Fruit fly (Drosophila melanogaster) whole organism, embryonic: ENCODE data around the gene Sptr.

Experiments
- Adf1 ChIP-seq: fragments of 200-800 bp; sonication (Bioruptor generic); IDR thresholded peaks from 2 replicates; pipeline ENCODE4 v1.3.6; 2022; ENCODE audit warnings: missing biosample characterization, missing genetic modification characterization
- BtbVII ChIP-seq: fragments of 200-800 bp; sonication (Bioruptor generic); optimal IDR thresholded peaks from 3 replicates; lab custom pipeline; 2017; ENCODE audit warnings: missing biosample characterization, mild to moderate bottlenecking, missing genetic modification characterization
- C15 ChIP-seq: fragments of 200-800 bp; sonication (Bioruptor generic); IDR thresholded peaks from 3 replicates; pipeline ENCODE4 v1.3.6; 2022; ENCODE audit warnings: missing biosample characterization, missing genetic modification characterization
- CG10543 ChIP-seq: fragments of 200-800 bp; sonication (Bioruptor generic); optimal IDR thresholded peaks from 3 replicates; lab custom pipeline; 2017; ENCODE audit warnings: missing biosample characterization, mild to moderate bottlenecking, missing genetic modification characterization, moderate library complexity
- CG11398 ChIP-seq: fragments of 200-800 bp; sonication (Bioruptor generic); optimal IDR thresholded peaks from 2 replicates; lab custom pipeline; 2016; ENCODE audit warnings: missing biosample characterization, missing genetic modification characterization
- CG11456 ChIP-seq: fragments of 200-800 bp; sonication (Bioruptor generic); IDR thresholded peaks from 3 replicates; pipeline ENCODE4 v1.3.6; 2022; ENCODE audit warnings: missing biosample characterization, missing genetic modification characterization
- CG12155 ChIP-seq: fragments of 200-800 bp; sonication (Bioruptor generic); optimal IDR thresholded peaks from 3 replicates; lab custom pipeline; 2016; ENCODE audit warnings: missing biosample characterization, missing genetic modification characterization
- CG12391 ChIP-seq: fragments of 200-800 bp; sonication (Bioruptor generic); optimal IDR thresholded peaks from 3 replicates; lab custom pipeline; 2018; ENCODE audit warnings: missing biosample characterization, mild to moderate bottlenecking, missing genetic modification characterization, moderate library complexity
- CG13894 ChIP-seq: fragments of 200-800 bp; sonication (Bioruptor generic); optimal IDR thresholded peaks from 3 replicates; lab custom pipeline; 2018; ENCODE audit warnings: missing biosample characterization, mild to moderate bottlenecking, missing genetic modification characterization, moderate library complexity
- CG1647 ChIP-seq: fragments of 200-800 bp; sonication (Bioruptor generic); optimal IDR thresholded peaks from 3 replicates; lab custom pipeline; 2016; ENCODE audit warnings: missing biosample characterization, missing genetic modification characterization
- CG17328 ChIP-seq: fragments of 200-800 bp; sonication (Bioruptor generic); IDR thresholded peaks from 2 replicates; pipeline ENCODE4 v1.3.6; 2022; ENCODE audit warnings: missing biosample characterization, missing genetic modification characterization
- CG31388 ChIP-seq: fragments of 200-800 bp; sonication (Bioruptor generic); optimal IDR thresholded peaks from 2 replicates; lab custom pipeline; 2016; ENCODE audit warnings: missing biosample characterization, missing genetic modification characterization
- CG34422 ChIP-seq: fragments of 200-800 bp; sonication (Bioruptor generic); IDR thresholded peaks from 3 replicates; pipeline ENCODE4 v1.3.6; 2022; ENCODE audit warnings: missing biosample characterization, missing genetic modification characterization
- CG3847 ChIP-seq: fragments of 200-800 bp; sonication (Bioruptor generic); IDR thresholded peaks from 2 replicates; pipeline ENCODE4 v1.3.6; 2022; ENCODE audit warnings: missing biosample characterization, missing genetic modification characterization
- CG4617 ChIP-seq: fragments of 200-800 bp; sonication (Bioruptor generic); optimal IDR thresholded peaks from 3 replicates; lab custom pipeline; 2016; ENCODE audit warnings: missing biosample characterization, missing genetic modification characterization, borderline replicate concordance
- CG6254 ChIP-seq: fragments of 200-800 bp; sonication (Bioruptor generic); optimal IDR thresholded peaks from 3 replicates; lab custom pipeline; 2017; ENCODE audit warnings: mild to moderate bottlenecking, missing biosample characterization, missing genetic modification reagents, missing genetic modification characterization
- CG6689 ChIP-seq: fragments of 200-800 bp; sonication (Bioruptor generic); IDR thresholded peaks from 2 replicates; pipeline ENCODE4 v1.3.6; 2022; ENCODE audit warnings: missing biosample characterization, missing genetic modification characterization
- CG7963 ChIP-seq: fragments of 200-800 bp; sonication (Bioruptor generic); IDR thresholded peaks from 3 replicates; pipeline ENCODE4 v1.3.6; 2022; ENCODE audit warnings: missing biosample characterization, missing genetic modification characterization; ENCODE audit not compliant: partially characterized antibody
- CG8478 ChIP-seq: fragments of >200 bp; optimal IDR thresholded peaks from 2 replicates; lab custom pipeline; 2018
- Fer2 ChIP-seq: fragments of 200-800 bp; sonication (Bioruptor generic); optimal IDR thresholded peaks from 2 replicates; lab custom pipeline; 2018; ENCODE audit warnings: missing biosample characterization, mild to moderate bottlenecking, missing genetic modification characterization, moderate library complexity
- GATAe ChIP-seq: fragments of 200-800 bp; sonication (Bioruptor generic); conservative IDR thresholded peaks from 2 replicates; pipeline ENCODE4 v1.3.6; 2022; ENCODE audit warnings: missing biosample characterization, missing genetic modification characterization
- Hand ChIP-seq: fragments of 200-800 bp; sonication (Bioruptor generic); optimal IDR thresholded peaks from 2 replicates; lab custom pipeline; 2017; ENCODE audit warnings: mild to moderate bottlenecking, missing biosample characterization, missing genetic modification reagents, missing genetic modification characterization
- Hey ChIP-seq: fragments of 200-800 bp; sonication (Bioruptor generic); optimal IDR thresholded peaks from 3 replicates; lab custom pipeline; 2018; ENCODE audit warnings: missing biosample characterization, mild to moderate bottlenecking, missing genetic modification characterization
- Nf-YC ChIP-seq: fragments of 200-800 bp; optimal IDR thresholded peaks from 3 replicates; lab custom pipeline; 2019; ENCODE audit warnings: missing biosample characterization, mild to moderate bottlenecking, missing genetic modification characterization, moderate library complexity
- Six4 ChIP-seq: fragments of 200-800 bp; sonication (Bioruptor generic); optimal IDR thresholded peaks from 2 replicates; lab custom pipeline; 2016; ENCODE audit warnings: missing biosample characterization, missing genetic modification characterization
- Sox100B ChIP-seq: fragments of 200-800 bp; sonication (Bioruptor generic); optimal IDR thresholded peaks from 3 replicates; lab custom pipeline; 2018; ENCODE audit warnings: missing biosample characterization, mild to moderate bottlenecking, missing genetic modification characterization
- Sry-δ ChIP-seq: fragments of 200-800 bp; sonication (Bioruptor generic); optimal IDR thresholded peaks from 2 replicates; lab custom pipeline; 2016; ENCODE audit warnings: missing biosample characterization, missing genetic modification characterization
- Ssrp ChIP-seq: fragments of 200-800 bp; sonication (Bioruptor generic); optimal IDR thresholded peaks from 2 replicates; lab custom pipeline; 2018; ENCODE audit warnings: missing biosample characterization, mild to moderate bottlenecking, missing genetic modification characterization, moderate library complexity
- aop ChIP-seq: fragments of 200-800 bp; sonication (Bioruptor generic); IDR thresholded peaks from 2 replicates; pipeline ENCODE4 v1.3.6; 2022; ENCODE audit warnings: missing biosample characterization, missing genetic modification characterization
- ap ChIP-seq: fragments of 200-800 bp; sonication (Bioruptor generic); IDR thresholded peaks from 2 replicates; pipeline ENCODE4 v1.3.6; 2022; ENCODE audit warnings: missing biosample characterization, missing genetic modification characterization
- btn ChIP-seq: fragments of 200-800 bp; sonication (Bioruptor generic); optimal IDR thresholded peaks from 2 replicates; lab custom pipeline; 2016; ENCODE audit warnings: missing biosample characterization, missing genetic modification characterization
- chm ChIP-seq: fragments of 200-800 bp; sonication (Bioruptor generic); IDR thresholded peaks from 2 replicates; pipeline ENCODE4 v1.3.6; 2022; ENCODE audit warnings: missing biosample characterization, missing genetic modification characterization
- crp ChIP-seq, 2 experiments: fragments of 200-800 bp; sonication (Bioruptor generic); optimal IDR thresholded peaks; 2 replicates in 1 of 2; 3 replicates in 1 of 2; lab custom pipeline; 2017; ENCODE audit warnings: missing biosample characterization in 2 of 2, missing genetic modification characterization in 2 of 2, mild to moderate bottlenecking in 1 of 2, moderate library complexity in 1 of 2
- dati ChIP-seq: fragments of 200-800 bp; sonication (Bioruptor generic); IDR thresholded peaks from 2 replicates; pipeline ENCODE4 v1.3.6; 2022; ENCODE audit warnings: missing biosample characterization, missing genetic modification characterization
- disco-r ChIP-seq: fragments of 200-800 bp; sonication (Bioruptor generic); optimal IDR thresholded peaks from 2 replicates; lab custom pipeline; 2016; ENCODE audit warnings: missing biosample characterization, missing genetic modification characterization
- dpn ChIP-seq, 2 experiments: fragments of 200-800 bp; sonication (Bioruptor generic); optimal IDR thresholded peaks; 3 replicates each; lab custom pipeline; 2016; ENCODE audit warnings: missing biosample characterization in 2 of 2, missing genetic modification characterization in 2 of 2
- ems ChIP-seq: fragments of 200-800 bp; sonication (Bioruptor generic); optimal IDR thresholded peaks from 3 replicates; lab custom pipeline; 2016; ENCODE audit warnings: missing biosample characterization, missing genetic modification characterization
- fd102C ChIP-seq: fragments of 200-800 bp; sonication (Bioruptor generic); optimal IDR thresholded peaks from 2 replicates; lab custom pipeline; 2018; ENCODE audit warnings: missing biosample characterization, mild to moderate bottlenecking, missing genetic modification characterization, moderate library complexity
- fd3F ChIP-seq: fragments of 200-800 bp; sonication (Bioruptor generic); optimal IDR thresholded peaks from 2 replicates; lab custom pipeline; 2018; ENCODE audit warnings: missing biosample characterization, mild to moderate bottlenecking, missing genetic modification characterization, moderate library complexity
- fd96Cb ChIP-seq: fragments of 200-800 bp; sonication (Bioruptor generic); optimal IDR thresholded peaks from 2 replicates; lab custom pipeline; 2018; ENCODE audit warnings: missing biosample characterization, mild to moderate bottlenecking, missing genetic modification characterization, moderate library complexity
- ken ChIP-seq: fragments of 200-800 bp; sonication (Bioruptor generic); IDR thresholded peaks from 3 replicates; pipeline ENCODE4 v1.3.6; 2022; ENCODE audit warnings: missing biosample characterization, missing genetic modification characterization
- kni ChIP-seq: fragments of 200-800 bp; sonication (Bioruptor generic); optimal IDR thresholded peaks from 3 replicates; lab custom pipeline; 2017; ENCODE audit warnings: mild to moderate bottlenecking, missing biosample characterization, missing genetic modification reagents, missing genetic modification characterization
- knrl ChIP-seq: fragments of 200-800 bp; sonication (Bioruptor generic); IDR thresholded peaks from 3 replicates; pipeline ENCODE4 v1.3.6; 2022; ENCODE audit warnings: missing biosample characterization, missing genetic modification characterization; ENCODE audit not compliant: partially characterized antibody
- org-1 ChIP-seq: fragments of 200-800 bp; sonication (Bioruptor generic); optimal IDR thresholded peaks from 2 replicates; lab custom pipeline; 2017; ENCODE audit warnings: missing biosample characterization, missing genetic modification characterization
- psq ChIP-seq: fragments of 200-800 bp; sonication (Bioruptor generic); optimal IDR thresholded peaks from 2 replicates; lab custom pipeline; 2017; ENCODE audit warnings: missing biosample characterization, missing genetic modification characterization
- repo ChIP-seq: fragments of 200-800 bp; sonication (Bioruptor generic); optimal IDR thresholded peaks from 2 replicates; lab custom pipeline; 2016; ENCODE audit warnings: missing biosample characterization, missing genetic modification characterization
- rib ChIP-seq: fragments of 200-800 bp; sonication (Bioruptor generic); IDR thresholded peaks from 2 replicates; pipeline ENCODE4 v1.3.6; 2022; ENCODE audit warnings: missing biosample characterization, missing genetic modification characterization
- ro ChIP-seq: fragments of 200-800 bp; sonication (Bioruptor generic); IDR thresholded peaks from 2 replicates; pipeline ENCODE4 v1.3.6; 2022; ENCODE audit warnings: missing biosample characterization, missing genetic modification characterization
- sr ChIP-seq: fragments of 200-800 bp; sonication (Bioruptor generic); IDR thresholded peaks from 3 replicates; pipeline ENCODE4 v1.3.6; 2022; ENCODE audit warnings: missing biosample characterization, missing genetic modification characterization
- ttk ChIP-seq: fragments of 200-800 bp; sonication (Bioruptor generic); IDR thresholded peaks from 2 replicates; pipeline ENCODE4 v2.1.2; 2022; ENCODE audit warnings: missing biosample characterization, missing genetic modification characterization
- zen ChIP-seq: fragments of 200-800 bp; sonication (Bioruptor generic); optimal IDR thresholded peaks from 3 replicates; lab custom pipeline; 2018; ENCODE audit warnings: missing biosample characterization, mild to moderate bottlenecking, missing genetic modification characterization, moderate library complexity
- zf30C ChIP-seq: fragments of 200-800 bp; sonication (Bioruptor generic); optimal IDR thresholded peaks from 3 replicates; lab custom pipeline; 2018; ENCODE audit warnings: missing biosample characterization, mild to moderate bottlenecking, missing genetic modification characterization

Gene Sptr

DNA sequence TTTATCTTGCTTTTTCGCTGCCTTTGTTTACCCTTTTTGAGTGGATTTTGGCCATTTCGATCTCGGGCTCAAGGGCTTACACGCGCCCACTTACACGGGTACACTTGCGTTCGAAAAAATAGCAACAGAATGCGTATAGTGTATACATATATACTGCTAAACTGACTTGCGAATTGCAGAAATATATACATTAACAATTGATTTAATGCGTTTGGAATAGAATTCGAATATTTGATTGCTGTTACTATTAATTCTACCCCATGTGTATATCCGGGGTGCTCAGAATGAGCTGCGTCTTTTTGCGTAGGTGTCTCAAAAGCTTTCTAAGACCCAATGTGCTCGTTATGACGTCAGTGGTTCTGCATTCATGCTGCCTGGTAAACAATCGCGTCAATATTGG lies 29.2 kb upstream of the Sptr start (continued):
- TF ChIP-seq Sry-δ (GFP tag; lab: Kevin White, UChicago), result no peak
- TF ChIP-seq CG4617 (GFP tag; lab: Kevin White, UChicago), result no peak
- TF ChIP-seq Nf-YC (tag; lab: Kevin White, UChicago), result no peak
- 0 out of 3 replicates have a peak, but pooled peaks have one; percentile 26 for TF ChIP-seq sr
- peak; percentile 34; the same call in 1 of the 2 replicates for TF ChIP-seq CG3847 (GFP tag; lab: Robert Waterston, UW)
- no peak for TF ChIP-seq aop (GFP tag; lab: Robert Waterston, UW)
- no peak for TF ChIP-seq zf30C (GFP tag; lab: Kevin White, UChicago)
- peak; percentile 50 for TF ChIP-seq org-1 (GFP tag; lab: Kevin White, UChicago)
- no peak for TF ChIP-seq crp (GFP tag; optimal IDR thresholded peaks at IDR 0.05; lab: Kevin White, UChicago)
- no peak for TF ChIP-seq repo (GFP tag; lab: Kevin White, UChicago)
- no peak for TF ChIP-seq Sox100B (GFP tag; lab: Kevin White, UChicago)
- TF ChIP-seq dpn (GFP tag; optimal IDR thresholded peaks at IDR 0.05; lab: Kevin White, UChicago), result peak in 1 of 2 experiments; percentile 28
- no peak for TF ChIP-seq rib (GFP tag; lab: Robert Waterston, UW)
- no peak for TF ChIP-seq CG7963
- no peak for TF ChIP-seq kni (GFP tag; lab: Kevin White, UChicago)
- TF ChIP-seq Hey (tag; lab: Kevin White, UChicago), result peak; percentile 48
- TF ChIP-seq CG17328 (GFP tag; lab: Robert Waterston, UW), result peak; percentile 29; the same call in 1 of the 2 replicates
- TF ChIP-seq CG6254 (GFP tag; lab: Kevin White, UChicago), result no peak
- peak; percentile 8 for TF ChIP-seq disco-r (GFP tag; lab: Kevin White, UChicago)
- TF ChIP-seq CG10543 (GFP tag; lab: Kevin White, UChicago), result no peak
- TF ChIP-seq Six4, result no peak
- TF ChIP-seq fd102C (GFP tag; lab: Kevin White, UChicago), result no peak
- TF ChIP-seq btn, result no peak
- TF ChIP-seq CG12391 (tag; lab: Kevin White, UChicago), result no peak
- no peak for TF ChIP-seq Hand (GFP tag; lab: Kevin White, UChicago)
- TF ChIP-seq CG12155 (GFP tag; lab: Kevin White, UChicago), result no peak
- no peak for TF ChIP-seq psq (GFP tag; lab: Kevin White, UChicago)
- no peak for TF ChIP-seq ro
- TF ChIP-seq Adf1 (GFP tag; lab: Robert Waterston, UW), result no peak
- TF ChIP-seq CG34422 (GFP tag; lab: Robert Waterston, UW), result peak; percentile 65; the same call in 1 of the 3 replicates
- no peak for TF ChIP-seq Ssrp (tag; lab: Kevin White, UChicago)

DNA sequence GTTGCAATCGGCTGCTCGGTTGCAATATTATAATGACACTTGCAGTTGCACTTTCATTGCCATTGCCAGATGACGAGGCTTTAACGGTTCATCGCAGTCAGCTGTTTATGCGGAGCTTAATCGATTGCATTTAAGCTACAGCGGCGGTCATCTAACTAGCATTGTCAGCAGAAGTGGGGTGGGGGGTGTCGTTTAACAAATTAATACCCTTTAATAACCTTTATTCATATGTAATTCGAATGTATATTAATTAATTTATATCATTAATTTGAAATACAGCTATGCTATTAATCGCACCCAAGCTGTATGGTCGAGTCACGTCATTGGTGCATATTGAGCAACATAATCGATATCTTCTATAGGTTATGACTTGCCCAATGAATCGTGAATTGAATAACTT lies 28.6 kb upstream of the Sptr start:
- TF ChIP-seq CG13894 (no peak), Fer2 (tag; lab: Kevin White, UChicago) (peak; percentile 35), zen (tag; lab: Kevin White, UChicago) (peak; percentile 45), ken (GFP tag; lab: Robert Waterston, UW) (peak; percentile 85; the same call in 2 of the 3 replicates), chm (peak; percentile 80; the same call in 1 of the 2 replicates), ems (GFP tag; lab: Kevin White, UChicago) (peak; percentile 39), CG6689 (GFP tag; lab: Robert Waterston, UW) (peak; percentile 89), dati (GFP tag; lab: Robert Waterston, UW) (peak; percentile 9; the same call in 1 of the 2 replicates), CG8478 (lab: Kevin White, UChicago) (no peak), GATAe (GFP tag; lab: Robert Waterston, UW) (0 out of 2 replicates have a peak, but pooled peaks have one; percentile 19), ttk (GFP tag; lab: Robert Waterston, UW) (peak; percentile 90), fd96Cb (tag; lab: Kevin White, UChicago) (peak; percentile 85), fd3F (GFP tag; lab: Kevin White, UChicago) (peak; percentile 47), ap (GFP tag; lab: Robert Waterston, UW) (peak; percentile 88), knrl (GFP tag; lab: Robert Waterston, UW) (no peak), CG31388 (GFP tag; lab: Kevin White, UChicago) (peak; percentile 5), C15 (GFP tag; lab: Robert Waterston, UW) (no peak), BtbVII (peak; percentile 62), CG1647 (GFP tag; lab: Kevin White, UChicago) (peak; percentile 48), dpn (GFP tag; optimal IDR thresholded peaks at IDR 0.05; lab: Kevin White, UChicago) (peak in 1 of 2 experiments; percentile 69), CG11398 (GFP tag; lab: Kevin White, UChicago) (no peak), CG11456 (GFP tag; lab: Robert Waterston, UW) (peak; percentile 79)
